Worm (Caenorhabditis elegans) whole organism, late embryonic: ENCODE data around the gene vglu-3.

Source experiments
- C08G9.2 ChIP-seq: sonication (generic microtip); optimal IDR thresholded peaks from 2 replicates; lab custom pipeline; 2016; ENCODE audit warnings: mild to moderate bottlenecking, missing genetic modification characterization, moderate library complexity, missing compliant biosample characterization
- ama-1 ChIP-seq: fragments of 150-350 bp; optimal IDR thresholded peaks from 2 replicates; lab custom pipeline; 2014
- ceh-2 ChIP-seq: sonication (generic microtip); optimal IDR thresholded peaks from 2 replicates; lab custom pipeline; 2016; ENCODE audit warnings: missing genotype, missing genetic modification characterization, missing compliant biosample characterization
- ceh-24 ChIP-seq: sonication (generic microtip); optimal IDR thresholded peaks from 2 replicates; lab custom pipeline; 2016; ENCODE audit warnings: mild to moderate bottlenecking, missing genetic modification characterization, missing compliant biosample characterization
- ceh-30 ChIP-seq: fragments of 150-350 bp; optimal IDR thresholded peaks from 2 replicates; lab custom pipeline; 2014; ENCODE audit warnings: missing biosample characterization, missing genetic modification characterization
- ceh-34 ChIP-seq: sonication (generic microtip); optimal IDR thresholded peaks from 2 replicates; lab custom pipeline; 2016; ENCODE audit warnings: mild to moderate bottlenecking, missing genetic modification characterization, missing compliant biosample characterization
- hlh-30 ChIP-seq: sonication (generic microtip); optimal IDR thresholded peaks from 2 replicates; lab custom pipeline; 2017; ENCODE audit warnings: antibody characterized with exemption, missing genetic modification characterization, missing compliant biosample characterization; ENCODE audit not compliant: insufficient read depth
- nhr-11 ChIP-seq: fragments of 150-350 bp; optimal IDR thresholded peaks from 2 replicates; lab custom pipeline; 2014; ENCODE audit warnings: missing biosample characterization, missing genetic modification characterization
- odd-2 ChIP-seq: sonication (generic microtip); optimal IDR thresholded peaks from 2 replicates; lab custom pipeline; 2017; ENCODE audit warnings: antibody characterized with exemption, mild to moderate bottlenecking, missing genetic modification characterization, missing compliant biosample characterization
- pag-3 ChIP-seq: sonication (generic microtip); optimal IDR thresholded peaks from 2 replicates; lab custom pipeline; 2016; ENCODE audit warnings: missing compliant biosample characterization, missing genetic modification characterization, borderline replicate concordance

The vglu-3 gene

ce11 chrIII:10351595-10352207, 51.5 kb downstream of the vglu-3 start, which contains the start of gene T07C4.3:
Gene T07C4.3 (plus strand): TSS chrIII:10352157.
- TF ChIP-seq ceh-34 (tag; lab: Kevin White, UChicago) (no peak), ceh-24 (tag; lab: Kevin White, UChicago) (no peak), ceh-2 (tag; lab: Kevin White, UChicago) (no peak), C08G9.2 (no peak), pag-3 (tag; lab: Kevin White, UChicago) (no peak), ama-1 (lab: Kevin White, UChicago) (no peak), odd-2 (no peak), ceh-30 (tag; lab: Kevin White, UChicago) (no peak), nhr-11 (no peak), hlh-30 (tag; lab: Kevin White, UChicago) (no peak)
